Fruit fly (Drosophila melanogaster): ENCODE measurements around the gene CG31115.

CG31115 gene

dm6 chr3R:25036644-25037043, at the start of gene CG31115:
Gene CG31115, plus strand, starts transcription at chr3R:25036944.
- TF ChIP-seq noc (tag; optimal IDR thresholded peaks at IDR 0.05) = no peak

DNA sequence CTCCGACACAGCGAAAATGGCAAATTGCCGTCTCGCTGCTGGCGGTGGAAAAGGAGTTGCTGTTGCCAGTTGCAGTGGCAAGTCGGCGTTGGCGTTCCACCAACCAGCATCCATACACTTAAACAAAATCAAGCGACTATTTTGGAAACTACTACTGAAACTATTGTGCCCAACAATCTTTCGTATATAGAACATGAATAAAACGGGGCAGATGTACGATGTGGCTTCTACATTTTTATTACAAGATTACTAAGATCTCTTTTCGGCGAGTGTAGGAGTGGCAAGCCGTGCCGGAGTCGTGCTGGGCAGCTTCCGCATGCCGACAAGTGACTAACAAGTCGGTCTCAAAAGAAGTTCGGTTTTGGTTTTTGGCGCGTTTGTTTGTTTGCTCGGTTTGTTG, 40.2 kb upstream of the CG31115 start:
- no peak for TF ChIP-seq noc (tag; optimal IDR thresholded peaks at IDR 0.05)

DNA sequence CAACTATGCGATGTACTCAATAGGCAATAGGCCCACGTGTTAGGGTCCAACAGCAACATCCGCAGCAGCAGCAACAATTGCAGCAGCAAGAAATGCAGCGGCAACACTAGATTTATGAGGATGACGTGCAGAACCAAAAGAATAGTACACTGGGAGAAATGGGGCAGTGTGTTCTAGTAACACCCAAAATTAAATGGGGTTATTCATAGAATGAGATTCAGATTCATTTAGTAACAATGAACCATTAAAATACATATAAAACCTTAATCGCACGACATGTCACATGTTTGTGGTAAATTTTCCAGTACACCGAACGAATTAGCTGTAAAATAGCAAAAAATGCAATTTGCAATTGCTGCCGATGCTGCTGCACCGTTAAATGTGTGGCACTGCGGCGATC, 39.5 kb upstream of the CG31115 start:
- no peak for TF ChIP-seq noc (tag; optimal IDR thresholded peaks at IDR 0.05)

dm6 chr3R:24999575-24999974, 37.2 kb upstream of the CG31115 start:
- no peak for TF ChIP-seq noc (tag; optimal IDR thresholded peaks at IDR 0.05)

DNA sequence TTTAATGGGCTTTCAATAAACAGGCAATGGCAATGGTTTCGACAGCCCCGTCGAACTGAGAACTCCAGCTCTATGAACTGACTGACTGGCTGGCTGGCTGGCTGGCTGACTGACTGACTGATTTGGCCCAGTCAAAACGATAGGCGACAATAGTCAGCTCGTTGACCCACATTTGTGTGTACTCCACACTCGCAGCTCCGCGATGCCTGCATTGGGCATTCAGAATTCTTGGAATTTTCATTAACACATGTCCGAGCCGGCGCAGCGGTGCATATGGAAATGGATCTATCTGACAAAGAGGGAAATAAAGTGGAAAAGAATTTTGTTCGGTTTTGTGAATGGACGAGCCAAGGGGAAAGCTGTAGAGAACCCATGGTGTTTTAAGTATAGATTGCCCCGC, 34.5 kb upstream of the CG31115 start:
- no peak for TF ChIP-seq noc (tag; optimal IDR thresholded peaks at IDR 0.05)

dm6 chr3R:25004064-25004463, 32.7 kb upstream of the CG31115 start:
- TF ChIP-seq noc (tag; optimal IDR thresholded peaks at IDR 0.05) = no peak

dm6 chr3R:25004763-25005162, 32.0 kb upstream of the CG31115 start:
- no peak for TF ChIP-seq noc (tag; optimal IDR thresholded peaks at IDR 0.05)

- TF ChIP-seq noc (tag; optimal IDR thresholded peaks at IDR 0.05) = no peak
Observed at dm6 chr3R:25005748-25006147, 31.0 kb upstream of the CG31115 start.

DNA sequence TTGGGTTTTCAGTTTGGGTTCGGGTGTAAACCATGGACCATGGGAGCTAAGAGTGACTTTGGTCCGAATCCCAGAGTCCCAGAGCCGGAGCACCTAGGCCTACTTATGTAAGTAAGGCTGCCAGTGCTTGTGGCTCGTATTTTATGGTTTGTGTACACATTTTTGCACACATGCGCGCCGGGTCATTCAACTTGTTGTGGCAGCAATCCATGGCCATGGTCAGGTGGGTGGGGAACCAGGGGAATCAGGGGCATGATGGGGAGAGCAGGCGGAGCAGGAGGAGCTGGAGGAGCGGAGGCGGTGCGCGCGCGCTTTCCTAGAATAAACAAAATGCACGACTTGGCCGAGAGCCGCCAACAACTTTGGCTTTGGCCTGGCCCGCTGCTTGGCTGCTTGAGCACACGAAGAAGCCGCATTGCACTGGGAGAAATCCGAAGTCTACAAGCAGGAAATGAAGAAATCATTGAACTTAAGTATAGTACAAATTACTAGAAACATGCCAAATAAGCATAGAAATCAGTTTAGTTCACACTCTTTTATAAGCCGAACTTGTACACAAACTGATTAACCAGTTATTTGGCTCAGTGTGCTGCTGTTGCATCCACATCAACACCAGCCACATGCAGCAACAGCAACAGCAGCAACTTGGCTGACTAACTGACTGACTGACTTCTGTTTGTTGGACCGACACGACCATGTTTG, 26.8 kb upstream of the CG31115 start:
- no peak for TF ChIP-seq noc (tag; optimal IDR thresholded peaks at IDR 0.05)

- TF ChIP-seq noc (tag; optimal IDR thresholded peaks at IDR 0.05) = no peak
Observed at dm6 chr3R:25012016-25012415, 24.7 kb upstream of the CG31115 start.

dm6 chr3R:25023056-25023455, 13.7 kb upstream of the CG31115 start, which contains the start of gene beta4GalT7:
Gene beta4GalT7, plus strand, starts transcription at chr3R:25023256.
- no peak for TF ChIP-seq noc (tag; optimal IDR thresholded peaks at IDR 0.05)

- peak; percentile 91 for TF ChIP-seq noc (tag; optimal IDR thresholded peaks at IDR 0.05)
Observed at dm6 chr3R:25024895-25025557, 11.7 kb upstream of the CG31115 start, which contains the start of the genes EMC6 and Hr96. Gene EMC6, minus strand, starts transcription at chr3R:25025017. Gene Hr96, plus strand, starts transcription at chr3R:25025235.

DNA sequence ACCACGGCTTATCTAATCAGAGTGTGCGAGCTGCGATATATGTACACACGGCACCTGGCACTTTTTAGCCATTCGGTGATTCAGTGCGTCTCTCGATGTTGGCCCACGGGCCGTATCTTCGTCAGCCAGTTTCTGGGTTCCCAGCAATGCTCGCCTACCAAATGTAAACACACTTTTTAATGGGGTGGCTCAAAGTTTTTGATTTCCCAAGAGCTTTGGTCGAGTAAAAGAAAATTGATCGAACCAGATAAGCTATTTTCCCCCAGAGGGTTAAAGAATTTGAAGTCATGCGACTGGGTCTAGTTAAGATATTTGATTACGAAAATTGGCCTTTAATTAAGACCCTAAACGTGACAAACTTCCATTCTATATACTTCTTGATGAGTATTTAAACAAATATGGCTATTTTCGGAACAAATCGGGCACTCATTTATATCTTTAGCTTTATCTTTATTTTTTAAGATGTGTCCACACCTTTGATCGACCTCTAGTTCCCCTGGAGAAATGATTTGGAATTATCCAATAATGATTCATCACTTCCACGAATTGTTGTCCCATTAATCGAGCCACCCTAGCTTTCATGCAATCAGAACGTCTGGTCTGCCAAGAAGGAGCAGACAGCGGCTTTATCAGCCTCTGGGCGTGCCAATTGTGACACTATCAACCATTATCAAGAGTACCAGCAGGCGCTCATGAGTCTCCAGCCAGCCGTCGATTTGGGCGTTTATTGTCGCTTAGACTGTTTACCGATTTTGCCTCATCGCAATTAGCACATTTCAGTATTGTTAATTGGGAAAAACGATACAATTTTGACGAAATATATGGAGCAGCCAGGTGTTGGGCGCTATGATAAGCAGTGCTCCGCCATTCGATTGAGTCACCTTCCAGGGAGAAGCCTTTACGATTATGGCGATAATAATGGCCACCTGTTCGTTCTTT, 9.2 kb upstream of the CG31115 start:
- peak; percentile 92 for TF ChIP-seq noc (tag; optimal IDR thresholded peaks at IDR 0.05)

- TF ChIP-seq noc (tag; optimal IDR thresholded peaks at IDR 0.05) = no peak
Observed at dm6 chr3R:25032686-25033085, 4.1 kb upstream of the CG31115 start.

- TF ChIP-seq noc (tag; optimal IDR thresholded peaks at IDR 0.05) = no peak
Observed at dm6 chr3R:25033142-25033586, 3.6 kb upstream of the CG31115 start, which contains the start of gene Smg6. Gene Smg6, minus strand, starts transcription at chr3R:25033465.

DNA sequence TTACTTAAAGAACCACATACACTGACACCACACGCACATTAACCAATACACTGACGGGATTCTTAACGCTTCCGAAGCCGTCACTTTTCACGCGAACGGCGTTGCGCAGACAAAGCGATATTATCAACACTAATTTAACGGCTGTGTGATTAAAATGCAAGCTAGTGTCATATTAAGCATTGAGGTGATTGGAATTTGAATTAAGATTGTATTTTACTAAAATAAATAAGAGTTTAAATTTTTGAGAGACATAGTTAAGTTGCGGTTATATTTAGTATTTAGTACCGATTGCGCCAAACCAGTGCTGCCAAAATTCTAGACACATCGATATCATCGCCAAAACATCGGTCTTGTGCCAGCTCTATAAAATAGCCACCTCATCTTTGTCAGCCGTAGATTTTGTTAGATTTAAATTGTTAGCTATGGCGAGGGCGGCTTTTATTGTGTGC, 2.3 kb downstream of the CG31115 start, which contains the start of the genes Ythdf and bai:
Gene Ythdf, minus strand, starts transcription at position 222 of the 449 bp plus-strand sequence.
Gene bai, plus strand, starts transcription at position 347 of the 449 bp plus-strand sequence.
- TF ChIP-seq noc (tag; optimal IDR thresholded peaks at IDR 0.05) = no peak
